Fruit fly (Drosophila melanogaster): ENCODE measurements around the gene Itpr.

Gene Itpr

DNA sequence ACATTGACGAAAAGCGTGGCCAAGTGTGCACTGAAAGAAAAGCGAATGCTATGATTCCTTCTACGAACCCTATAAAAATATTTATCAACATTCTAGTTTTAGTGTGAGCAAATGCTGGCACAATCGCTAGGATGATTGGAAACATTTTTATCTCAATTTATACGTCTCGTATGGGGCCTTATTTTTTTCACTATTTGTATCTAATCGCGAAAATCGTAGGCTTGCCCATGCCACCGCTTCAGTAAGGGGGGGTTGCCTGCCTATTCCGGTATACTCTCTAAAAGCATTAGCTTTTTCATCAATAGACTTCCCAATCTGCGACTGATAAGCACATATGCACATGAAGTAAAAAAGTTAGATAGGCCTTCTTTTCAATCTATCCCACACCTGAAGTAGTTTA is 48.7 kb downstream of the Itpr start (continued):
- TF ChIP-seq CG6683 (GFP tag; optimal IDR thresholded peaks at IDR 0.05) (peak; percentile 59), org-1 (GFP tag; optimal IDR thresholded peaks at IDR 0.05) (peak; percentile 76), CG34224 (GFP tag; IDR thresholded peaks at IDR 0.05; ENCODE audit: partially characterized antibody) (no peak), CG14050 (GFP tag; IDR thresholded peaks at IDR 0.05) (peak; percentile 80), CG12744 (GFP tag; optimal IDR thresholded peaks at IDR 0.05) (peak; percentile 27), pros (GFP tag; optimal IDR thresholded peaks at IDR 0.05) (no peak), cas (GFP tag; IDR thresholded peaks at IDR 0.05) (peak; percentile 67; the same call in 1 of the 2 replicates), row (GFP tag; IDR thresholded peaks at IDR 0.05) (peak; percentile 92), CG30403 (GFP tag; optimal IDR thresholded peaks at IDR 0.05) (peak; percentile 71), HLH3B (GFP tag; IDR thresholded peaks at IDR 0.05) (peak; percentile 90), Meics (GFP tag; optimal IDR thresholded peaks at IDR 0.05) (peak; percentile 79), CG4617 (GFP tag; optimal IDR thresholded peaks at IDR 0.05; ENCODE audit: borderline replicate concordance) (no peak), CG12071 (GFP tag; optimal IDR thresholded peaks at IDR 0.05) (peak; percentile 78), Lim3 (GFP tag; IDR thresholded peaks at IDR 0.05) (0 out of 2 replicates have a peak, but pooled peaks have one; percentile 8), phol (tag; optimal IDR thresholded peaks at IDR 0.05) (peak; percentile 69), ham (GFP tag; IDR thresholded peaks at IDR 0.05) (no peak), YL-1 (GFP tag; optimal IDR thresholded peaks at IDR 0.05) (no peak), HLHmδ (GFP tag; optimal IDR thresholded peaks at IDR 0.05) (no peak), Six4 (GFP tag; optimal IDR thresholded peaks at IDR 0.05) (peak; percentile 50), CG10147 (GFP tag; optimal IDR thresholded peaks at IDR 0.05) (peak; percentile 75), ERR (GFP tag; optimal IDR thresholded peaks at IDR 0.05) (peak; percentile 68), CG34376 (GFP tag; optimal IDR thresholded peaks at IDR 0.05) (peak; percentile 96), Pdp1 (GFP tag; optimal IDR thresholded peaks at IDR 0.05) (peak; percentile 74 to 78), CG15479 (GFP tag; optimal IDR thresholded peaks at IDR 0.05) (no peak), CG12942 (GFP tag; optimal IDR thresholded peaks at IDR 0.05) (peak; percentile 56), jigr1 (GFP tag; IDR thresholded peaks at IDR 0.05) (no peak), dmrt11E (tag; optimal IDR thresholded peaks at IDR 0.05) (no peak), toy (GFP tag; IDR thresholded peaks at IDR 0.05) (0 out of 2 replicates have a peak, but pooled peaks have one; percentile 49), onecut (GFP tag; IDR thresholded peaks at IDR 0.05) (peak; percentile 54), CG6654 (GFP tag; optimal IDR thresholded peaks at IDR 0.05) (peak; percentile 19), disco-r (GFP tag; optimal IDR thresholded peaks at IDR 0.05) (peak; percentile 26), p53 (GFP tag; optimal IDR thresholded peaks at IDR 0.05) (peak; percentile 10), dmrt99B (tag; optimal IDR thresholded peaks at IDR 0.05) (peak; percentile 88), CG7271 (tag; optimal IDR thresholded peaks at IDR 0.05) (no peak), CG7963 (GFP tag; IDR thresholded peaks at IDR 0.05; ENCODE audit: partially characterized antibody) (no peak), CG31388 (GFP tag; optimal IDR thresholded peaks at IDR 0.05) (peak; percentile 40), Hmx (GFP tag; optimal IDR thresholded peaks at IDR 0.05) (no peak), CG17568 (GFP tag; optimal IDR thresholded peaks at IDR 0.05) (no peak), ro (GFP tag; IDR thresholded peaks at IDR 0.05) (peak; percentile 36; the same call in 1 of the 2 replicates), CG6813 (GFP tag; optimal IDR thresholded peaks at IDR 0.05) (peak; percentile 76), CG6175 (GFP tag; IDR thresholded peaks at IDR 0.05) (peak; percentile 73; the same call in 2 of the 3 replicates), stwl (tag; optimal IDR thresholded peaks at IDR 0.05) (no peak), Hr39 (optimal IDR thresholded peaks at IDR 0.05) (no peak), pita (GFP tag; optimal IDR thresholded peaks at IDR 0.05) (no peak), CG13624 (GFP tag; optimal IDR thresholded peaks at IDR 0.05) (peak; percentile 58), CG4820 (GFP tag; optimal IDR thresholded peaks at IDR 0.05) (peak; percentile 65), lmd (GFP tag; IDR thresholded peaks at IDR 0.05) (peak; percentile 86), CG31441 (GFP tag; IDR thresholded peaks at IDR 0.05) (no peak; the same call in 1 of the 2 replicates), Eip74EF (GFP tag; optimal IDR thresholded peaks at IDR 0.05) (peak in 1 of 2 experiments; percentile 59), grau (tag; optimal IDR thresholded peaks at IDR 0.05) (peak; percentile 79), Med (GFP tag) (peak; percentile 98)
